Fruit fly (Drosophila melanogaster) whole organism, embryonic: ENCODE data around the gene Osi14.

Source experiments
- Asciz ChIP-seq: fragments of 200-800 bp; sonication (Bioruptor generic); optimal IDR thresholded peaks from 2 replicates; lab custom pipeline; 2017; ENCODE audit warnings: missing biosample characterization, mild to moderate bottlenecking, missing genetic modification characterization, missing genetic modification reagents
- CG12104 ChIP-seq: fragments of 200-800 bp; sonication (Bioruptor generic); optimal IDR thresholded peaks from 3 replicates; lab custom pipeline; 2016; ENCODE audit warnings: missing biosample characterization, missing genetic modification characterization
- CG12155 ChIP-seq: fragments of 200-800 bp; sonication (Bioruptor generic); optimal IDR thresholded peaks from 3 replicates; lab custom pipeline; 2016; ENCODE audit warnings: missing biosample characterization, missing genetic modification characterization
- CG12391 ChIP-seq: fragments of 200-800 bp; sonication (Bioruptor generic); optimal IDR thresholded peaks from 3 replicates; lab custom pipeline; 2018; ENCODE audit warnings: missing biosample characterization, mild to moderate bottlenecking, missing genetic modification characterization, moderate library complexity
- CG13424 ChIP-seq: fragments of 200-800 bp; sonication (Bioruptor generic); optimal IDR thresholded peaks from 2 replicates; lab custom pipeline; 2019; ENCODE audit warnings: missing biosample characterization, mild to moderate bottlenecking, missing genetic modification characterization, moderate library complexity
- CG13894 ChIP-seq: fragments of 200-800 bp; sonication (Bioruptor generic); optimal IDR thresholded peaks from 3 replicates; lab custom pipeline; 2018; ENCODE audit warnings: missing biosample characterization, mild to moderate bottlenecking, missing genetic modification characterization, moderate library complexity
- CG14710 ChIP-seq: fragments of 200-800 bp; sonication (Bioruptor generic); optimal IDR thresholded peaks from 3 replicates; lab custom pipeline; 2019; ENCODE audit warnings: missing biosample characterization, mild to moderate bottlenecking, missing genetic modification characterization, moderate library complexity
- CG14860 ChIP-seq: fragments of 200-800 bp; sonication (Bioruptor generic); IDR thresholded peaks from 3 replicates; pipeline ENCODE4 v1.3.6; 2022; ENCODE audit warnings: missing biosample characterization, missing genetic modification characterization; ENCODE audit not compliant: partially characterized antibody
- CG15011 ChIP-seq: fragments of 200-800 bp; sonication (Bioruptor generic); optimal IDR thresholded peaks from 3 replicates; lab custom pipeline; 2018; ENCODE audit warnings: missing biosample characterization, mild to moderate bottlenecking, missing genetic modification characterization
- CG1603 ChIP-seq: fragments of 200-800 bp; sonication (Bioruptor generic); optimal IDR thresholded peaks from 2 replicates; lab custom pipeline; 2019; ENCODE audit warnings: missing biosample characterization, mild to moderate bottlenecking, missing genetic modification characterization, moderate library complexity
- CG17568 ChIP-seq: fragments of 200-800 bp; sonication (Bioruptor generic); optimal IDR thresholded peaks from 2 replicates; lab custom pipeline; 2018; ENCODE audit warnings: missing biosample characterization, mild to moderate bottlenecking, missing genetic modification characterization, moderate library complexity
- CG18262 ChIP-seq: fragments of 200-800 bp; optimal IDR thresholded peaks from 3 replicates; lab custom pipeline; 2019; ENCODE audit warnings: missing biosample characterization, mild to moderate bottlenecking, missing genetic modification characterization, moderate library complexity
- CG30403 ChIP-seq: fragments of 200-800 bp; sonication (Bioruptor generic); optimal IDR thresholded peaks from 3 replicates; lab custom pipeline; 2016; ENCODE audit warnings: missing biosample characterization, missing genetic modification characterization
- CG31441 ChIP-seq: fragments of 200-800 bp; sonication (Bioruptor generic); IDR thresholded peaks from 2 replicates; pipeline ENCODE4 v1.3.6; 2022; ENCODE audit warnings: missing biosample characterization, missing genetic modification characterization
- CG3726 ChIP-seq: fragments of 200-800 bp; sonication (Bioruptor generic); IDR thresholded peaks from 3 replicates; pipeline ENCODE4, ENCODE4 v1.3.6; 2022; ENCODE audit warnings: missing biosample characterization, missing genetic modification characterization
- CG6854 ChIP-seq: fragments of 200-800 bp; sonication (Bioruptor generic); optimal IDR thresholded peaks from 3 replicates; lab custom pipeline; 2017; ENCODE audit warnings: missing biosample characterization, mild to moderate bottlenecking, missing genetic modification characterization
- CG7839 ChIP-seq: fragments of 200-800 bp; sonication (Bioruptor generic); optimal IDR thresholded peaks from 3 replicates; lab custom pipeline; 2018; ENCODE audit warnings: missing biosample characterization, mild to moderate bottlenecking, missing genetic modification characterization, moderate library complexity
- CG7963 ChIP-seq: fragments of 200-800 bp; sonication (Bioruptor generic); IDR thresholded peaks from 3 replicates; pipeline ENCODE4 v1.3.6; 2022; ENCODE audit warnings: missing biosample characterization, missing genetic modification characterization; ENCODE audit not compliant: partially characterized antibody
- CG8281 ChIP-seq: fragments of 200-800 bp; sonication (Bioruptor generic); optimal IDR thresholded peaks from 2 replicates; lab custom pipeline; 2018; ENCODE audit warnings: missing biosample characterization, mild to moderate bottlenecking, missing genetic modification characterization, moderate library complexity
- CG8924 ChIP-seq: fragments of 200-800 bp; optimal IDR thresholded peaks from 3 replicates; lab custom pipeline; 2019; ENCODE audit warnings: missing biosample characterization, mild to moderate bottlenecking, missing genetic modification characterization, moderate library complexity
- CG9932 ChIP-seq: fragments of 200-800 bp; sonication (Bioruptor generic); IDR thresholded peaks from 2 replicates; pipeline ENCODE4 v1.3.6; 2022; ENCODE audit warnings: missing biosample characterization, missing genetic modification characterization
- Doc3 ChIP-seq: fragments of 200-800 bp; sonication (Bioruptor generic); IDR thresholded peaks from 3 replicates; pipeline ENCODE4 v1.3.6; 2022; ENCODE audit warnings: missing biosample characterization, missing genetic modification characterization; ENCODE audit not compliant: partially characterized antibody
- Eip74EF ChIP-seq, 2 experiments: fragments of 200-800 bp in 1 of 2; fragments of >200 bp in 1 of 2; sonication (Bioruptor generic) in 1 of 2; optimal IDR thresholded peaks; 2 replicates each; lab custom pipeline; 2017 to 2019; ENCODE audit warnings: missing biosample characterization in 2 of 2, missing genetic modification characterization in 2 of 2, mild to moderate bottlenecking in 1 of 2, moderate library complexity in 1 of 2
- HLH3B ChIP-seq: fragments of 200-800 bp; sonication (Bioruptor generic); IDR thresholded peaks from 2 replicates; pipeline ENCODE4 v1.3.6; 2022; ENCODE audit warnings: missing biosample characterization, missing genetic modification characterization
- HLH4C ChIP-seq: fragments of 200-800 bp; sonication (Bioruptor generic); IDR thresholded peaks from 3 replicates; pipeline ENCODE4 v1.3.6; 2022; ENCODE audit warnings: missing biosample characterization, missing genetic modification characterization; ENCODE audit not compliant: partially characterized antibody
- Jarid2 ChIP-seq: fragments of 200-800 bp; sonication (Bioruptor generic); optimal IDR thresholded peaks from 3 replicates; lab custom pipeline; 2017; ENCODE audit warnings: mild to moderate bottlenecking, missing biosample characterization, missing genetic modification reagents, missing genetic modification characterization
- Med ChIP-seq: fragments of 200-800 bp; sonication (Bioruptor generic); peaks from one replicate; lab custom pipeline; 2016; ENCODE audit warnings: missing biosample characterization, missing genetic modification characterization, mild to moderate bottlenecking, inconsistent platforms, moderate library complexity
- Nf-YC ChIP-seq: fragments of 200-800 bp; optimal IDR thresholded peaks from 3 replicates; lab custom pipeline; 2019; ENCODE audit warnings: missing biosample characterization, mild to moderate bottlenecking, missing genetic modification characterization, moderate library complexity
- Scr ChIP-seq: fragments of 200-800 bp; sonication (Bioruptor generic); IDR thresholded peaks from 2 replicates; pipeline ENCODE4 v1.3.6; 2022; ENCODE audit warnings: missing biosample characterization, missing genetic modification characterization; ENCODE audit not compliant: partially characterized antibody
- Sox102F ChIP-seq: fragments of 200-800 bp; sonication (Bioruptor generic); optimal IDR thresholded peaks from 2 replicates; lab custom pipeline; 2018; ENCODE audit warnings: missing biosample characterization, mild to moderate bottlenecking, missing genetic modification characterization, moderate library complexity
- chinmo ChIP-seq: fragments of 200-800 bp; sonication (Bioruptor generic); IDR thresholded peaks from 4 replicates; pipeline ENCODE4 v1.3.6; 2022; ENCODE audit warnings: missing biosample characterization, missing genetic modification characterization; ENCODE audit not compliant: partially characterized antibody
- dysf ChIP-seq: fragments of 200-800 bp; sonication (Bioruptor generic); IDR thresholded peaks from 3 replicates; pipeline ENCODE4 v1.3.6; 2022; ENCODE audit warnings: missing biosample characterization, missing genetic modification characterization
- en ChIP-seq: fragments of 200-800 bp; sonication (Bioruptor generic); optimal IDR thresholded peaks from 2 replicates; lab custom pipeline; 2016; ENCODE audit warnings: missing biosample characterization, missing genetic modification characterization
- eve ChIP-seq, 2 experiments: fragments of >200 bp; optimal IDR thresholded peaks; 2 replicates each; lab custom pipeline; 2017; ENCODE audit warnings: missing biosample characterization in 2 of 2, missing genetic modification characterization in 2 of 2
- grau ChIP-seq: fragments of 200-800 bp; optimal IDR thresholded peaks from 3 replicates; lab custom pipeline; 2019; ENCODE audit warnings: missing biosample characterization, mild to moderate bottlenecking, missing genetic modification characterization, moderate library complexity
- gsb-n ChIP-seq: fragments of 200-800 bp; sonication (Bioruptor generic); optimal IDR thresholded peaks from 3 replicates; lab custom pipeline; 2018; ENCODE audit warnings: missing biosample characterization, mild to moderate bottlenecking, missing genetic modification characterization
- h ChIP-seq: fragments of >200 bp; optimal IDR thresholded peaks from 2 replicates; lab custom pipeline; 2017
- hkb ChIP-seq, 2 experiments: fragments of 200-800 bp in 1 of 2; fragments of >200 bp in 1 of 2; sonication (Bioruptor generic) in 1 of 2; IDR thresholded peaks in 1 of 2; optimal IDR thresholded peaks in 1 of 2; 2 replicates each; pipeline versions ENCODE4 v1.3.6 to Lab custom; 2017 to 2022; ENCODE audit warnings: missing biosample characterization in 1 of 2, missing genetic modification characterization in 1 of 2
- jumu ChIP-seq: fragments of 200-800 bp; sonication (Bioruptor generic); optimal IDR thresholded peaks from 3 replicates; lab custom pipeline; 2016; ENCODE audit warnings: missing biosample characterization, missing genetic modification characterization
- kah ChIP-seq: fragments of 200-800 bp; sonication (Bioruptor generic); optimal IDR thresholded peaks from 2 replicates; lab custom pipeline; 2018; ENCODE audit warnings: missing biosample characterization, mild to moderate bottlenecking, missing genetic modification characterization
- lab ChIP-seq: fragments of 200-800 bp; sonication (Bioruptor generic); optimal IDR thresholded peaks from 3 replicates; lab custom pipeline; 2017; ENCODE audit warnings: missing biosample characterization, missing genetic modification characterization, mild to moderate bottlenecking, moderate library complexity, missing genetic modification reagents
- lmd ChIP-seq: fragments of 200-800 bp; sonication (Bioruptor generic); IDR thresholded peaks from 2 replicates; pipeline ENCODE4 v1.3.6; 2022; ENCODE audit warnings: missing biosample characterization, missing genetic modification characterization
- nau ChIP-seq: fragments of 200-800 bp; sonication (Bioruptor generic); optimal IDR thresholded peaks from 3 replicates; lab custom pipeline; 2017; ENCODE audit warnings: missing biosample characterization, mild to moderate bottlenecking, missing genetic modification characterization, missing genetic modification reagents
- org-1 ChIP-seq: fragments of 200-800 bp; sonication (Bioruptor generic); optimal IDR thresholded peaks from 2 replicates; lab custom pipeline; 2017; ENCODE audit warnings: missing biosample characterization, missing genetic modification characterization
- otp ChIP-seq: fragments of 200-800 bp; sonication (Bioruptor generic); IDR thresholded peaks from 3 replicates; pipeline ENCODE4, ENCODE4 v1.3.6; 2022; ENCODE audit warnings: missing biosample characterization, missing genetic modification characterization
- peb ChIP-seq: fragments of 200-800 bp; sonication (Bioruptor generic); IDR thresholded peaks from 2 replicates; pipeline ENCODE4 v1.3.6; 2022; ENCODE audit warnings: missing biosample characterization, missing genetic modification characterization
- sob ChIP-seq: fragments of 200-800 bp; sonication (Bioruptor generic); IDR thresholded peaks from 2 replicates; pipeline ENCODE4 v1.3.6; 2022; ENCODE audit warnings: missing biosample characterization, missing genetic modification characterization
- unc-4 ChIP-seq: fragments of 200-800 bp; sonication (Bioruptor generic); IDR thresholded peaks from 2 replicates; pipeline ENCODE4 v1.3.6; 2022; ENCODE audit warnings: missing biosample characterization, missing genetic modification characterization; ENCODE audit not compliant: partially characterized antibody

Osi14 gene

DNA sequence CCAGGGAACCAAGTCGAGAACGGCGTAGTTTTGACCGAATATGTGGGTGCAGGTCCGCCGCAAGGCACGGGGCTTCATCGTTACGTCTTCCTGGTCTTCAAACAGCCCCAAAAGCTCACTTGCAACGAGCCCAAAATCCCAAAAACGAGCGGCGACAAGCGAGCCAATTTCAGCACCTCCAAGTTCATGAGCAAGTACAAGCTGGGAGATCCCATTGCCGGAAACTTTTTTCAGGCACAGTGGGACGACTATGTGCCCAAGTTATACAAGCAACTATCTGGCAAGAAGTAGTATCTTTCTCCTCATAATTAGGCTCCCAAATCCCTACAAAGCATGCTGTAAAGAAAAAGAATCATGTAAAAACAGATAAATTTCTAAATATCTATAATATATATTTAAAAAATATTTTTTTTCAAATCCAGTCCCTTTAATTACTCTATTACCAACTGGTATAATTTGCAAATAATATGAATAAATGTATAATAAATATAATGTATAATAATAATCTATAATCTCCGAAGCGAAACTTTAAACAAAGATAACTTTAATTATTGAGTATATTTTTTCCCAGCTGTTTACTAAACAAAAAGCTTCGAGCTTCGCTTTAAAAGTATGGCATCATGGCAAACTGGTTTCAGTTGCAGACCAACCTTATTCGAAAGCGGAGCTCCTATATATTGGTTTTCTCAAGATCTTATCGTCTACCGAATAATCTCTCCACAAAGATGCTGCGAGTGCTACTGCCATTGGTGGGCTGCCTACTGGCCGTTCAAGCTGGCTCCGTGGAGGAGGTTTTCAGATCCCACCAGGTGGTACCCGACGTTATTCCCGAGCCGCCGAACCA lies 44.7 kb downstream of the Osi14 start, which contains the start of gene CG17919 (continued):
- TF ChIP-seq CG7963 (GFP tag; lab: Robert Waterston, UW): no peak
- no peak for TF ChIP-seq CG6854 (GFP tag; lab: Kevin White, UChicago)
- TF ChIP-seq CG14710: no peak
- TF ChIP-seq lmd (GFP tag; lab: Robert Waterston, UW): no peak
- no peak for TF ChIP-seq chinmo (GFP tag; lab: Robert Waterston, UW)
- peak; percentile 6 for TF ChIP-seq Sox102F (GFP tag; lab: Kevin White, UChicago)
- TF ChIP-seq lab: no peak
- peak; percentile 7 for TF ChIP-seq CG13894 (tag; lab: Kevin White, UChicago)
- TF ChIP-seq org-1 (GFP tag; lab: Kevin White, UChicago): no peak
- peak; percentile 23 for TF ChIP-seq CG18262 (tag; lab: Kevin White, UChicago)
- TF ChIP-seq Nf-YC (tag; lab: Kevin White, UChicago): peak; percentile 15
- TF ChIP-seq Asciz (GFP tag; lab: Kevin White, UChicago): no peak
- TF ChIP-seq Med: peak; percentile 48
- no peak for TF ChIP-seq unc-4 (GFP tag; lab: Robert Waterston, UW)
- TF ChIP-seq otp (GFP tag; lab: Robert Waterston, UW): no peak
- TF ChIP-seq peb (GFP tag; lab: Robert Waterston, UW): no peak
- peak; percentile 31; the same call in 1 of the 2 replicates for TF ChIP-seq CG31441 (GFP tag; lab: Robert Waterston, UW)
- no peak for TF ChIP-seq sob (GFP tag; lab: Robert Waterston, UW)
- TF ChIP-seq gsb-n (tag; lab: Kevin White, UChicago): no peak
- no peak for TF ChIP-seq h
- TF ChIP-seq jumu (GFP tag; lab: Kevin White, UChicago): no peak
- no peak for TF ChIP-seq kah (GFP tag; lab: Kevin White, UChicago)
- TF ChIP-seq Eip74EF (GFP tag; optimal IDR thresholded peaks at IDR 0.05; lab: Kevin White, UChicago): no peak
- no peak for TF ChIP-seq CG15011 (GFP tag; lab: Kevin White, UChicago)
- no peak for TF ChIP-seq dysf (GFP tag; lab: Robert Waterston, UW)
- no peak for TF ChIP-seq CG12104 (GFP tag; lab: Kevin White, UChicago)
- TF ChIP-seq hkb (optimal IDR thresholded peaks at IDR 0.05; lab: Kevin White, UChicago): no peak
- TF ChIP-seq hkb (GFP tag; IDR thresholded peaks at IDR 0.05; lab: Robert Waterston, UW): no peak
- TF ChIP-seq Jarid2 (GFP tag; lab: Kevin White, UChicago): peak; percentile 36
- peak; percentile 9 for TF ChIP-seq CG12391 (tag; lab: Kevin White, UChicago)
- TF ChIP-seq nau (GFP tag; lab: Kevin White, UChicago): no peak
- no peak for TF ChIP-seq CG7839
- TF ChIP-seq CG8281 (tag; lab: Kevin White, UChicago): no peak
- no peak for TF ChIP-seq en (GFP tag; lab: Kevin White, UChicago)
- no peak for TF ChIP-seq CG3726 (GFP tag; lab: Robert Waterston, UW)
- no peak for TF ChIP-seq CG8924
- 0 out of 2 replicates have a peak, but pooled peaks have one; percentile 28 for TF ChIP-seq CG9932 (GFP tag; lab: Robert Waterston, UW)
- no peak for TF ChIP-seq Scr (GFP tag; lab: Robert Waterston, UW)
- TF ChIP-seq CG14860 (GFP tag; lab: Robert Waterston, UW): no peak
- no peak for TF ChIP-seq eve (GFP tag; optimal IDR thresholded peaks at IDR 0.05; lab: Kevin White, UChicago)
- peak; percentile 20 for TF ChIP-seq CG13424
- TF ChIP-seq CG12155 (GFP tag; lab: Kevin White, UChicago): no peak
- peak; percentile 10 for TF ChIP-seq grau (tag; lab: Kevin White, UChicago)
- TF ChIP-seq CG1603 (tag; lab: Kevin White, UChicago): no peak
- no peak for TF ChIP-seq HLH4C (GFP tag; lab: Robert Waterston, UW)
- peak; percentile 9 for TF ChIP-seq CG30403 (GFP tag; lab: Kevin White, UChicago)
- no peak for TF ChIP-seq HLH3B (GFP tag; lab: Robert Waterston, UW)
- no peak for TF ChIP-seq CG17568
- TF ChIP-seq Doc3 (GFP tag; lab: Robert Waterston, UW): no peak
